Fruit fly (Drosophila melanogaster) whole organism, embryonic: ENCODE data around the gene Rpn1.

ENCODE experiments used
- Asciz ChIP-seq: fragments of 200-800 bp; sonication (Bioruptor generic); optimal IDR thresholded peaks from 2 replicates; lab custom pipeline; 2017; ENCODE audit warnings: missing biosample characterization, mild to moderate bottlenecking, missing genetic modification characterization, missing genetic modification reagents
- CG10431 ChIP-seq: fragments of 200-800 bp; sonication (Bioruptor generic); optimal IDR thresholded peaks from 3 replicates; lab custom pipeline; 2018; ENCODE audit warnings: missing biosample characterization, mild to moderate bottlenecking, missing genetic modification characterization
- CG11723 ChIP-seq: fragments of 200-800 bp; sonication (Bioruptor generic); optimal IDR thresholded peaks from 2 replicates; lab custom pipeline; 2017; ENCODE audit warnings: missing biosample characterization, mild to moderate bottlenecking, missing genetic modification characterization
- CG14014 ChIP-seq: fragments of 200-800 bp; sonication (Bioruptor generic); IDR thresholded peaks from 2 replicates; pipeline ENCODE4 v1.3.6; 2022; ENCODE audit warnings: missing biosample characterization, missing genetic modification characterization
- CG14710 ChIP-seq: fragments of 200-800 bp; sonication (Bioruptor generic); optimal IDR thresholded peaks from 3 replicates; lab custom pipeline; 2019; ENCODE audit warnings: missing biosample characterization, mild to moderate bottlenecking, missing genetic modification characterization, moderate library complexity
- CG18619 ChIP-seq: fragments of 200-800 bp; sonication (Bioruptor generic); optimal IDR thresholded peaks from 3 replicates; lab custom pipeline; 2017; ENCODE audit warnings: missing biosample characterization, mild to moderate bottlenecking, missing genetic modification characterization
- CG32532 ChIP-seq: fragments of 200-800 bp; sonication (Bioruptor generic); IDR thresholded peaks from 2 replicates; pipeline ENCODE4 v1.3.6; 2022; ENCODE audit warnings: missing biosample characterization, missing genetic modification characterization
- CG4404 ChIP-seq: fragments of 200-800 bp; sonication (Bioruptor generic); IDR thresholded peaks from 2 replicates; pipeline ENCODE4 v1.3.6; 2022; ENCODE audit warnings: missing biosample characterization, missing genetic modification characterization
- CG5953 ChIP-seq: fragments of 200-800 bp; sonication (Bioruptor generic); IDR thresholded peaks from 2 replicates; pipeline ENCODE4 v1.3.6; 2022; ENCODE audit warnings: missing biosample characterization, missing genetic modification characterization
- CG7271 ChIP-seq: fragments of 200-800 bp; sonication (Bioruptor generic); optimal IDR thresholded peaks from 2 replicates; lab custom pipeline; 2018; ENCODE audit warnings: missing biosample characterization, mild to moderate bottlenecking, missing genetic modification characterization, moderate library complexity
- CG7786 ChIP-seq: fragments of 200-800 bp; sonication (Bioruptor generic); optimal IDR thresholded peaks from 2 replicates; lab custom pipeline; 2016; ENCODE audit warnings: missing biosample characterization, missing genetic modification characterization
- CG8290 ChIP-seq, 3 experiments: fragments of 200-800 bp; sonication (Bioruptor generic); optimal IDR thresholded peaks; 2 replicates each; lab custom pipeline; 2016 to 2019; ENCODE audit warnings: missing biosample characterization in 3 of 3, missing genetic modification characterization in 3 of 3, mild to moderate bottlenecking in 2 of 3, moderate library complexity in 1 of 3
- CG8944 ChIP-seq: fragments of 200-800 bp; sonication (Bioruptor generic); optimal IDR thresholded peaks from 3 replicates; lab custom pipeline; 2016; ENCODE audit warnings: missing biosample characterization, missing genetic modification characterization
- CG9437 ChIP-seq: fragments of 200-800 bp; sonication (Bioruptor generic); optimal IDR thresholded peaks from 2 replicates; lab custom pipeline; 2018; ENCODE audit warnings: missing biosample characterization, mild to moderate bottlenecking, missing genetic modification characterization
- CrebB ChIP-seq: fragments of 200-800 bp; sonication (Bioruptor generic); optimal IDR thresholded peaks from 3 replicates; lab custom pipeline; 2018; ENCODE audit warnings: missing biosample characterization, mild to moderate bottlenecking, missing genetic modification characterization
- D19B ChIP-seq: fragments of 200-800 bp; sonication (Bioruptor generic); optimal IDR thresholded peaks from 2 replicates; lab custom pipeline; 2017; ENCODE audit warnings: missing biosample characterization, mild to moderate bottlenecking, missing genetic modification characterization
- Dfd ChIP-seq, 2 experiments: fragments of >200 bp; optimal IDR thresholded peaks; 2 replicates each; lab custom pipeline; 2017; ENCODE audit warnings: missing biosample characterization in 2 of 2, missing genetic modification characterization in 2 of 2
- Hmx ChIP-seq: fragments of 200-800 bp; sonication (Bioruptor generic); optimal IDR thresholded peaks from 2 replicates; lab custom pipeline; 2016; ENCODE audit warnings: missing biosample characterization, missing genetic modification characterization
- Jarid2 ChIP-seq: fragments of 200-800 bp; sonication (Bioruptor generic); optimal IDR thresholded peaks from 3 replicates; lab custom pipeline; 2017; ENCODE audit warnings: mild to moderate bottlenecking, missing biosample characterization, missing genetic modification reagents, missing genetic modification characterization
- Lhr ChIP-seq: fragments of 200-800 bp; sonication (Bioruptor generic); optimal IDR thresholded peaks from 3 replicates; lab custom pipeline; 2017; ENCODE audit warnings: mild to moderate bottlenecking, missing biosample characterization, missing genetic modification reagents, missing genetic modification characterization
- Lpt ChIP-seq: fragments of >200 bp; optimal IDR thresholded peaks from 2 replicates; lab custom pipeline; 2018; ENCODE audit warnings: missing biosample characterization, missing genetic modification characterization
- MTF-1 ChIP-seq: fragments of 200-800 bp; sonication (Bioruptor generic); optimal IDR thresholded peaks from 2 replicates; lab custom pipeline; 2018; ENCODE audit warnings: missing biosample characterization, mild to moderate bottlenecking, missing genetic modification characterization, borderline replicate concordance
- Max ChIP-seq: fragments of 200-800 bp; sonication (Bioruptor generic); optimal IDR thresholded peaks from 2 replicates; lab custom pipeline; 2016; ENCODE audit warnings: missing biosample characterization, mild to moderate bottlenecking, missing genetic modification characterization
- Pdp1 ChIP-seq, 2 experiments: fragments of 200-800 bp; sonication (Bioruptor generic); optimal IDR thresholded peaks; 3 replicates each; lab custom pipeline; 2016; ENCODE audit warnings: missing biosample characterization in 2 of 2, missing genetic modification characterization in 2 of 2, mild to moderate bottlenecking in 1 of 2, moderate library complexity in 1 of 2
- Tbp ChIP-seq: fragments of >200 bp; optimal IDR thresholded peaks from 2 replicates; lab custom pipeline; 2018; ENCODE audit warnings: missing biosample characterization, missing genetic modification characterization
- Xrp1 ChIP-seq: fragments of 200-800 bp; sonication (Bioruptor generic); IDR thresholded peaks from 2 replicates; pipeline ENCODE4 v1.3.6; 2022; ENCODE audit warnings: missing biosample characterization, missing genetic modification characterization
- al ChIP-seq: fragments of 200-800 bp; sonication (Bioruptor generic); IDR thresholded peaks from 2 replicates; pipeline ENCODE4 v1.3.6; 2022; ENCODE audit warnings: missing biosample characterization, missing genetic modification characterization
- btn ChIP-seq: fragments of 200-800 bp; sonication (Bioruptor generic); optimal IDR thresholded peaks from 2 replicates; lab custom pipeline; 2016; ENCODE audit warnings: missing biosample characterization, missing genetic modification characterization
- chinmo ChIP-seq: fragments of 200-800 bp; sonication (Bioruptor generic); IDR thresholded peaks from 4 replicates; pipeline ENCODE4 v1.3.6; 2022; ENCODE audit warnings: missing biosample characterization, missing genetic modification characterization; ENCODE audit not compliant: partially characterized antibody
- chn ChIP-seq: fragments of 200-800 bp; sonication (Bioruptor generic); optimal IDR thresholded peaks from 2 replicates; lab custom pipeline; 2016; ENCODE audit warnings: missing biosample characterization, missing genetic modification characterization
- klu ChIP-seq: fragments of 200-800 bp; sonication (Bioruptor generic); IDR thresholded peaks from 2 replicates; pipeline ENCODE4 v1.3.6; 2022; ENCODE audit warnings: missing biosample characterization, missing genetic modification characterization
- lab ChIP-seq: fragments of 200-800 bp; sonication (Bioruptor generic); optimal IDR thresholded peaks from 3 replicates; lab custom pipeline; 2017; ENCODE audit warnings: missing biosample characterization, missing genetic modification characterization, mild to moderate bottlenecking, moderate library complexity, missing genetic modification reagents
- lbe ChIP-seq: fragments of 200-800 bp; sonication (Bioruptor generic); optimal IDR thresholded peaks from 2 replicates; lab custom pipeline; 2016; ENCODE audit warnings: missing biosample characterization, mild to moderate bottlenecking, missing genetic modification characterization
- luna ChIP-seq: fragments of 200-800 bp; sonication (Bioruptor generic); optimal IDR thresholded peaks from 2 replicates; lab custom pipeline; 2016; ENCODE audit warnings: missing biosample characterization, missing genetic modification characterization
- maf-S ChIP-seq: fragments of 200-800 bp; sonication (Bioruptor generic); optimal IDR thresholded peaks from 2 replicates; lab custom pipeline; 2016; ENCODE audit warnings: missing biosample characterization, missing genetic modification characterization
- peb ChIP-seq: fragments of 200-800 bp; sonication (Bioruptor generic); IDR thresholded peaks from 2 replicates; pipeline ENCODE4 v1.3.6; 2022; ENCODE audit warnings: missing biosample characterization, missing genetic modification characterization
- pzg ChIP-seq: fragments of 200-800 bp; sonication (Bioruptor generic); optimal IDR thresholded peaks from 3 replicates; lab custom pipeline; 2018; ENCODE audit warnings: missing biosample characterization, mild to moderate bottlenecking, missing genetic modification characterization, moderate library complexity
- ro ChIP-seq: fragments of 200-800 bp; sonication (Bioruptor generic); IDR thresholded peaks from 2 replicates; pipeline ENCODE4 v1.3.6; 2022; ENCODE audit warnings: missing biosample characterization, missing genetic modification characterization
- salm ChIP-seq: fragments of 200-800 bp; sonication (Bioruptor generic); optimal IDR thresholded peaks from 2 replicates; lab custom pipeline; 2018; ENCODE audit warnings: missing biosample characterization, mild to moderate bottlenecking, missing genetic modification characterization
- slp2 ChIP-seq: fragments of 200-800 bp; sonication (Bioruptor generic); optimal IDR thresholded peaks from 2 replicates; lab custom pipeline; 2016; ENCODE audit warnings: missing biosample characterization, missing genetic modification characterization
- ssp ChIP-seq: fragments of 200-800 bp; sonication (Bioruptor generic); IDR thresholded peaks from 2 replicates; pipeline ENCODE4 v1.3.6; 2022; ENCODE audit warnings: missing biosample characterization, missing genetic modification characterization
- stc ChIP-seq: fragments of 200-800 bp; sonication (Bioruptor generic); IDR thresholded peaks from 2 replicates; pipeline ENCODE4 v1.3.6; 2022; ENCODE audit warnings: missing biosample characterization, missing genetic modification characterization
- tll ChIP-seq, 2 experiments: fragments of 200-800 bp in 1 of 2; fragments of >200 bp in 1 of 2; sonication (Bioruptor generic) in 1 of 2; optimal IDR thresholded peaks; 2 replicates each; lab custom pipeline; 2017 to 2019; ENCODE audit warnings: missing biosample characterization in 2 of 2, missing genetic modification characterization in 2 of 2, mild to moderate bottlenecking in 1 of 2, moderate library complexity in 1 of 2
- trem ChIP-seq: fragments of 200-800 bp; optimal IDR thresholded peaks from 3 replicates; lab custom pipeline; 2019; ENCODE audit warnings: missing biosample characterization, mild to moderate bottlenecking, missing genetic modification characterization, moderate library complexity
- usp ChIP-seq: fragments of >200 bp; optimal IDR thresholded peaks from 2 replicates; lab custom pipeline; 2017; ENCODE audit warnings: missing biosample characterization, missing genetic modification characterization
- vfl ChIP-seq: fragments of 200-800 bp; sonication (Bioruptor generic); optimal IDR thresholded peaks from 2 replicates; lab custom pipeline; 2016; ENCODE audit warnings: missing biosample characterization, missing genetic modification characterization
- wor ChIP-seq: fragments of 200-800 bp; sonication (Bioruptor generic); IDR thresholded peaks from 2 replicates; pipeline ENCODE4 v1.3.6; 2022; ENCODE audit warnings: missing biosample characterization, missing genetic modification characterization
- zen ChIP-seq: fragments of 200-800 bp; sonication (Bioruptor generic); optimal IDR thresholded peaks from 3 replicates; lab custom pipeline; 2018; ENCODE audit warnings: missing biosample characterization, mild to moderate bottlenecking, missing genetic modification characterization, moderate library complexity
- zfh1 ChIP-seq: fragments of 200-800 bp; sonication (Bioruptor generic); IDR thresholded peaks from 3 replicates; pipeline ENCODE4 v1.3.6; 2022; ENCODE audit warnings: missing biosample characterization, missing genetic modification characterization

Rpn1 gene

dm6 chr3L:19896892-19897684 is 17.8 kb upstream of the Rpn1 start (continued):
- TF ChIP-seq CG7786 (GFP tag; lab: Kevin White, UChicago) (peak; percentile 21), trem (tag; lab: Kevin White, UChicago) (no peak), klu (no peak), salm (tag; lab: Kevin White, UChicago) (no peak), CG14710 (tag; lab: Kevin White, UChicago) (no peak), Pdp1 (GFP tag; optimal IDR thresholded peaks at IDR 0.05; lab: Kevin White, UChicago) (peak in 1 of 2 experiments; percentile 12), CG32532 (GFP tag; lab: Robert Waterston, UW) (peak; percentile 45; the same call in 1 of the 2 replicates), Dfd (GFP tag; optimal IDR thresholded peaks at IDR 0.05; lab: Kevin White, UChicago) (no peak), wor (GFP tag; lab: Robert Waterston, UW) (no peak), chinmo (GFP tag; lab: Robert Waterston, UW) (peak; percentile 74; the same call in 2 of the 4 replicates), Lhr (GFP tag; lab: Kevin White, UChicago) (no peak), Lpt (no peak), luna (no peak), zfh1 (0 out of 3 replicates have a peak, but pooled peaks have one; percentile 6), CG8944 (GFP tag; lab: Kevin White, UChicago) (no peak), vfl (GFP tag; lab: Kevin White, UChicago) (peak; percentile 29), Xrp1 (GFP tag; lab: Robert Waterston, UW) (no peak), btn (GFP tag; lab: Kevin White, UChicago) (no peak), lbe (peak; percentile 19), stc (GFP tag; lab: Robert Waterston, UW) (no peak), MTF-1 (GFP tag; lab: Kevin White, UChicago) (no peak), chn (GFP tag; lab: Kevin White, UChicago) (peak; percentile 41), Hmx (GFP tag; lab: Kevin White, UChicago) (no peak), CG18619 (GFP tag; lab: Kevin White, UChicago) (no peak), CG5953 (GFP tag; lab: Robert Waterston, UW) (no peak), D19B (GFP tag; lab: Kevin White, UChicago) (no peak), CG10431 (no peak), tll (GFP tag; optimal IDR thresholded peaks at IDR 0.05; lab: Kevin White, UChicago) (no peak), maf-S (GFP tag; lab: Kevin White, UChicago) (no peak), CrebB (no peak), pzg (GFP tag; lab: Kevin White, UChicago) (peak; percentile 40), CG4404 (no peak), CG11723 (GFP tag; lab: Kevin White, UChicago) (no peak), peb (GFP tag; lab: Robert Waterston, UW) (no peak), usp (GFP tag; lab: Kevin White, UChicago) (no peak), CG8290 (GFP tag; optimal IDR thresholded peaks at IDR 0.05; lab: Kevin White, UChicago) (peak; percentile 47), CG8290 (tag; optimal IDR thresholded peaks at IDR 0.05; lab: Kevin White, UChicago) (peak in 1 of 2 experiments; percentile 29), Jarid2 (GFP tag; lab: Kevin White, UChicago) (no peak), al (GFP tag; lab: Robert Waterston, UW) (no peak), CG14014 (no peak), Tbp (GFP tag; lab: Kevin White, UChicago) (no peak), zen (no peak), ssp (GFP tag; lab: Robert Waterston, UW) (no peak), lab (GFP tag; lab: Kevin White, UChicago) (peak; percentile 33), CG9437 (GFP tag; lab: Kevin White, UChicago) (peak; percentile 99), Max (GFP tag; lab: Kevin White, UChicago) (no peak), slp2 (peak; percentile 15), ro (GFP tag; lab: Robert Waterston, UW) (no peak), Asciz (GFP tag; lab: Kevin White, UChicago) (no peak), CG7271 (tag; lab: Kevin White, UChicago) (no peak)
